Fruit fly (Drosophila melanogaster): ENCODE data around the gene CG12229.

DNA sequence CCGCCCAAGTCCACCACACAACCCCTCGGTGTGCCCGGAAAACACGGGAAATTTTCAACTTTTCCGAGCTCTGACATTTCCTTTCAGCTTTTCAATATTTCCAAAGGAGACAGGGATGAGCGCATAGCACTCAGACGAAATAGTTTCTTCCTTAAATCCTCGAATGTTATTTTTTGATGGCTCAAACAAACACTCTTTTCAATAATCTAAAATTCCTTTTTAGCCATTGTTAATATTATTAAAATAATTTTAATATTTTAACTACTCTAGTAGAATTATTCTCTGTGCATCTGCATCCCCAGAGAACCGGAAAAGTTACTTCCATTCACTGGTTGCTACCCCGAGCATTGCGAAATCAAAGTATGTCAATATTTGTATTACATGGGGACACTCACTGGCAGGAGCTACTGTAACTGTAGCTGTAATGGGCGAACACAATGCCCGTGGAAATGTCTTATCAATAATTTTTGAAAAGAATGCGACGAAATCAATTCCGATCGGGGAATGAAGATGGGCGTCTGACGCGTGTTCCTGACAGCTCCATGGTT, 21.5 kb upstream of the CG12229 start:
- TF ChIP-seq usp (GFP tag; optimal IDR thresholded peaks at IDR 0.05), result no peak
- no peak for TF ChIP-seq OdsH (GFP tag; optimal IDR thresholded peaks at IDR 0.05)
- TF ChIP-seq woc (GFP tag; optimal IDR thresholded peaks at IDR 0.05), result no peak
- TF ChIP-seq Abd-B (GFP tag; optimal IDR thresholded peaks at IDR 0.05), result no peak
- TF ChIP-seq Dfd (GFP tag; optimal IDR thresholded peaks at IDR 0.05), result no peak
- TF ChIP-seq br (GFP tag; optimal IDR thresholded peaks at IDR 0.05), result no peak
- TF ChIP-seq dmrt93B (GFP tag; optimal IDR thresholded peaks at IDR 0.05), result no peak
- no peak for TF ChIP-seq Dif (GFP tag; optimal IDR thresholded peaks at IDR 0.05; ENCODE audit: partially characterized antibody)
- TF ChIP-seq psq (GFP tag; optimal IDR thresholded peaks at IDR 0.05), result no peak
- no peak for TF ChIP-seq lola (GFP tag; optimal IDR thresholded peaks at IDR 0.05)
- TF ChIP-seq Mio (GFP tag; optimal IDR thresholded peaks at IDR 0.05), result no peak
- no peak for TF ChIP-seq pan (optimal IDR thresholded peaks at IDR 0.05)
- TF ChIP-seq rgr (GFP tag; optimal IDR thresholded peaks at IDR 0.05), result no peak
